Fruit fly (Drosophila melanogaster) whole organism, wandering third instar larva: ENCODE results near the gene CG6179.
A peak's percentile ranks its signal among the peaks of the same experiment; 100 is the strongest.

Experiments
- Abd-B ChIP-seq: fragments of >200 bp; optimal IDR thresholded peaks from 2 replicates; lab custom pipeline; 2017; ENCODE audit warnings: missing biosample characterization, missing genetic modification characterization
- CG32264 ChIP-seq: fragments of 200-800 bp; sonication (Bioruptor generic); optimal IDR thresholded peaks from 2 replicates; lab custom pipeline; 2016; ENCODE audit warnings: missing biosample characterization, missing genetic modification characterization
- CG9705 ChIP-seq: fragments of 200-800 bp; sonication (Bioruptor generic); optimal IDR thresholded peaks from 2 replicates; lab custom pipeline; 2018; ENCODE audit warnings: missing biosample characterization, mild to moderate bottlenecking, missing genetic modification characterization
- CrebA ChIP-seq: fragments of 200-800 bp; sonication (Bioruptor generic); optimal IDR thresholded peaks from 2 replicates; lab custom pipeline; 2016; ENCODE audit warnings: missing biosample characterization, mild to moderate bottlenecking, missing genetic modification characterization, borderline replicate concordance
- Dfd ChIP-seq: fragments of >200 bp; optimal IDR thresholded peaks from 2 replicates; lab custom pipeline; 2017; ENCODE audit warnings: missing biosample characterization, missing genetic modification characterization
- Dif ChIP-seq: fragments of 200-275, 200-300 bp; sonication (Bioruptor generic); optimal IDR thresholded peaks from 2 replicates; lab custom pipeline; 2018; ENCODE audit warnings: missing biosample characterization, missing genetic modification characterization; ENCODE audit not compliant: partially characterized antibody
- GATAd ChIP-seq: sonication (Bioruptor generic); optimal IDR thresholded peaks from 2 replicates; lab custom pipeline; 2016; ENCODE audit warnings: missing biosample characterization, missing genetic modification characterization
- HLH106 ChIP-seq: fragments of 200-800 bp; optimal IDR thresholded peaks from 3 replicates; lab custom pipeline; 2019; ENCODE audit warnings: missing biosample characterization, mild to moderate bottlenecking, missing genetic modification characterization, moderate library complexity
- Hnf4 ChIP-seq: fragments of 200-800 bp; sonication (Bioruptor generic); optimal IDR thresholded peaks from 2 replicates; lab custom pipeline; 2016; ENCODE audit warnings: missing biosample characterization, mild to moderate bottlenecking, missing genetic modification characterization
- Hr78 ChIP-seq: fragments of >200 bp; optimal IDR thresholded peaks from 2 replicates; lab custom pipeline; 2017; ENCODE audit warnings: missing biosample characterization, missing genetic modification characterization
- Hr83 ChIP-seq: fragments of 200-300 bp; sonication (Bioruptor generic); optimal IDR thresholded peaks from 2 replicates; lab custom pipeline; 2016; ENCODE audit warnings: missing biosample characterization, mild to moderate bottlenecking, missing genetic modification characterization, moderate library complexity; ENCODE audit not compliant: poor library complexity, severe bottlenecking
- Jra ChIP-seq: sonication (Bioruptor generic); optimal IDR thresholded peaks from 2 replicates; lab custom pipeline; 2016; ENCODE audit warnings: missing biosample characterization, missing genetic modification characterization
- Mio ChIP-seq: sonication (Bioruptor generic); optimal IDR thresholded peaks from 2 replicates; lab custom pipeline; 2016; ENCODE audit warnings: missing biosample characterization, missing genetic modification characterization
- Myc ChIP-seq: fragments of >200 bp; optimal IDR thresholded peaks from 2 replicates; lab custom pipeline; 2017
- N ChIP-seq: fragments of >200 bp; optimal IDR thresholded peaks from 2 replicates; lab custom pipeline; 2018; ENCODE audit warnings: missing biosample characterization, missing external identifiers, missing genetic modification characterization
- OdsH ChIP-seq: fragments of 200-800 bp; sonication (Bioruptor generic); optimal IDR thresholded peaks from 2 replicates; lab custom pipeline; 2016; ENCODE audit warnings: missing biosample characterization, mild to moderate bottlenecking, missing genetic modification characterization
- Rel ChIP-seq, 2 experiments: fragments of 200-800 bp; sonication (Bioruptor generic) in 1 of 2; optimal IDR thresholded peaks; 2 replicates in 1 of 2; 3 replicates in 1 of 2; lab custom pipeline; 2016 to 2019; ENCODE audit warnings: mild to moderate bottlenecking in 2 of 2, missing biosample characterization in 2 of 2, missing genetic modification characterization in 2 of 2, moderate library complexity in 1 of 2
- Sp1 ChIP-seq: fragments of 200-800 bp; sonication (Bioruptor generic); optimal IDR thresholded peaks from 3 replicates; lab custom pipeline; 2019; ENCODE audit warnings: missing biosample characterization, mild to moderate bottlenecking, missing genetic modification characterization, moderate library complexity
- Vsx2 ChIP-seq: fragments of 200-300, 225-300 bp; sonication (Bioruptor generic); optimal IDR thresholded peaks from 2 replicates; lab custom pipeline; 2018; ENCODE audit warnings: missing biosample characterization, missing genetic modification characterization; ENCODE audit not compliant: partially characterized antibody
- br ChIP-seq: fragments of 200-800 bp; sonication (Bioruptor generic); optimal IDR thresholded peaks from 2 replicates; lab custom pipeline; 2016; ENCODE audit warnings: missing biosample characterization, missing genetic modification characterization
- brk ChIP-seq: fragments of 200-800 bp; sonication (Bioruptor generic); optimal IDR thresholded peaks from 2 replicates; lab custom pipeline; 2016; ENCODE audit warnings: missing biosample characterization, mild to moderate bottlenecking, missing genetic modification characterization
- dl ChIP-seq, 2 experiments: fragments of 175-275, 200-275 bp in 1 of 2; fragments of 200-275 bp in 1 of 2; sonication (Bioruptor generic); optimal IDR thresholded peaks; lab custom pipeline; 2018; ENCODE audit warnings: mild to moderate bottlenecking in 2 of 2, missing biosample characterization in 2 of 2, missing genetic modification characterization in 2 of 2, moderate library complexity in 2 of 2; ENCODE audit not compliant: partially characterized antibody in 2 of 2, insufficient read depth in 1 of 2
- dmrt93B ChIP-seq: fragments of 200-800 bp; sonication (Bioruptor generic); optimal IDR thresholded peaks from 2 replicates; lab custom pipeline; 2018; ENCODE audit warnings: missing biosample characterization, mild to moderate bottlenecking, missing genetic modification characterization
- dsf ChIP-seq: sonication (Bioruptor generic); optimal IDR thresholded peaks from 2 replicates; lab custom pipeline; 2016; ENCODE audit warnings: missing biosample characterization, missing genetic modification characterization, borderline replicate concordance
- ey ChIP-seq: fragments of 200-800 bp; sonication (Bioruptor generic); optimal IDR thresholded peaks from 2 replicates; lab custom pipeline; 2016; ENCODE audit warnings: missing biosample characterization, missing genetic modification characterization
- foxo ChIP-seq, 2 experiments: fragments of 200-800 bp; sonication (Bioruptor generic); optimal IDR thresholded peaks; 2 replicates in 1 of 2; 3 replicates in 1 of 2; lab custom pipeline; 2016 to 2017; ENCODE audit warnings: missing biosample characterization in 2 of 2, missing genetic modification characterization in 2 of 2
- fru ChIP-seq: fragments of 200-800 bp; sonication (Bioruptor generic); optimal IDR thresholded peaks from 3 replicates; lab custom pipeline; 2016; ENCODE audit warnings: missing biosample characterization, mild to moderate bottlenecking, missing genetic modification characterization
- h ChIP-seq: fragments of 200-800 bp; sonication (Bioruptor generic); optimal IDR thresholded peaks from 3 replicates; lab custom pipeline; 2016; ENCODE audit warnings: missing biosample characterization, mild to moderate bottlenecking, missing genetic modification characterization
- jim ChIP-seq: fragments of 175-275, 200-325 bp; sonication (Bioruptor generic); optimal IDR thresholded peaks from 2 replicates; lab custom pipeline; 2016; ENCODE audit warnings: missing biosample characterization, mild to moderate bottlenecking, missing genetic modification characterization
- lola ChIP-seq: fragments of >200 bp; optimal IDR thresholded peaks from 2 replicates; lab custom pipeline; 2017; ENCODE audit warnings: missing biosample characterization, missing genetic modification characterization
- pan ChIP-seq: fragments of >200 bp; optimal IDR thresholded peaks from 2 replicates; lab custom pipeline; 2017
- psq ChIP-seq: fragments of 200-800 bp; sonication (Bioruptor generic); optimal IDR thresholded peaks from 3 replicates; lab custom pipeline; 2017; ENCODE audit warnings: missing biosample characterization, mild to moderate bottlenecking, missing genetic modification characterization, moderate library complexity
- rgr ChIP-seq: fragments of 200-800 bp; sonication (Bioruptor generic); optimal IDR thresholded peaks from 3 replicates; lab custom pipeline; 2016; ENCODE audit warnings: missing biosample characterization, mild to moderate bottlenecking, missing genetic modification characterization
- sage ChIP-seq: fragments of 200-800 bp; sonication (Bioruptor generic); optimal IDR thresholded peaks from 2 replicates; lab custom pipeline; 2016; ENCODE audit warnings: missing biosample characterization, mild to moderate bottlenecking, missing genetic modification characterization
- sv ChIP-seq: fragments of 200-800 bp; sonication (Bioruptor generic); optimal IDR thresholded peaks from 3 replicates; lab custom pipeline; 2016; ENCODE audit warnings: missing biosample characterization, missing genetic modification characterization
- tai ChIP-seq: sonication (Bioruptor generic); optimal IDR thresholded peaks from 2 replicates; lab custom pipeline; 2016; ENCODE audit warnings: missing biosample characterization, missing genetic modification characterization
- usp ChIP-seq: fragments of >200 bp; optimal IDR thresholded peaks from 2 replicates; lab custom pipeline; 2017; ENCODE audit warnings: missing biosample characterization, missing genetic modification characterization
- woc ChIP-seq: sonication (Bioruptor generic); optimal IDR thresholded peaks from 2 replicates; lab custom pipeline; 2016; ENCODE audit warnings: missing biosample characterization, mild to moderate bottlenecking, missing genetic modification characterization

CG6179 gene

DNA sequence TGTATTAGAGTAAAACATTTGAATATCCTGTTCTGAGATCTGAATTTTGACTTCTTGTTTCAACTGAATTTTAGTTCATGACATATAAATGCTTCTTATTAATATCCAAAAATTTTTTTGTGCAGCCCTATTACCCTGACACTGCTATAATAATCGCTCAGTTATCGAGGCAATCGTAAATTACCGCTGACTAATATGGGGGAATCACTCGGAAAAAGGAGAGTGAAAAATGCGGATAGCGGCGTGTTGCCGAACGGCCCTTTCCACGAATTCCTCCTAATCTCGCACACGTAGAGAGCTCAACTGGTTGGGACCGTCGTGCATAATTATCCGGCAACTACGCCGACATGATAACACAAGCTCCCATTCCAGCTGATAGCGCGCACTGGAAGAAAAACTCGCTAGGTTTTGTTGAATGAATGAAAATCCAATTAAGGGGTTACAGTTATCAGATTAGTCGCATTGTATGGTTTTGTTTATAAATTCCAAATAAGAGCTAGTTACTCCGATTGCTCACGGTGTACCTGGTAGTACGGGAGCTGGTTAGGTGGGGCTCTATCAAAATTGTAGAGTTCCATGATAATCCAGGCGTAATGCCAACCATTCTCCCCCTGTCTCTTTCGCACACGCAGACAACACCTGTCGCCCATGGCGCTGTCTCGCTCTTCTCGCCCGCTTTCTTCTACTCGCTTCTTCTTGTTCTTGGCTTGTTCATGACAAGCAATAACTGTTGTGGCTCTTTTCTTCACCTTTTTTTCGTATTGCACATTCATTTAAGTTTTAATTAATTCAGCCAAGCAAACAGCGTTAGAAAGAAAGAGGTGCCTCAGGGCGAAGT lies 11.9 kb upstream of the CG6179 start:
- TF ChIP-seq lola (GFP tag; lab: Kevin White, UChicago) (no peak), ey (peak; percentile 84), pan (no peak), Jra (GFP tag; lab: Kevin White, UChicago) (no peak), Hnf4 (GFP tag; lab: Kevin White, UChicago) (peak; percentile 73), GATAd (GFP tag; lab: Kevin White, UChicago) (no peak), N (GFP tag; lab: Kevin White, UChicago) (no peak), OdsH (peak; percentile 78), Dif (GFP tag; lab: Kevin White, UChicago) (no peak), dmrt93B (GFP tag; lab: Kevin White, UChicago) (no peak), fru (peak; percentile 72), jim (GFP tag; lab: Kevin White, UChicago) (no peak), CrebA (peak; percentile 16), Abd-B (no peak), Rel (GFP tag; optimal IDR thresholded peaks at IDR 0.05; lab: Kevin White, UChicago) (peak; percentile 21), Rel (tag; optimal IDR thresholded peaks at IDR 0.05; lab: Kevin White, UChicago) (peak; percentile 96), HLH106 (tag; lab: Kevin White, UChicago) (peak; percentile 57), Hr78 (no peak), Dfd (GFP tag; lab: Kevin White, UChicago) (no peak), woc (GFP tag; lab: Kevin White, UChicago) (peak; percentile 44), tai (GFP tag; lab: Kevin White, UChicago) (no peak), CG9705 (GFP tag; lab: Kevin White, UChicago) (no peak), CG32264 (GFP tag; lab: Kevin White, UChicago) (peak; percentile 28), brk (peak; percentile 44), foxo (GFP tag; optimal IDR thresholded peaks at IDR 0.05; lab: Kevin White, UChicago) (peak in 1 of 2 experiments; percentile 76), dsf (GFP tag; lab: Kevin White, UChicago) (no peak), Sp1 (peak; percentile 62), h (peak; percentile 88), sv (GFP tag; lab: Kevin White, UChicago) (peak; percentile 25), Hr83 (GFP tag; lab: Kevin White, UChicago) (no peak), dl (GFP tag; optimal IDR thresholded peaks at IDR 0.05; lab: Kevin White, UChicago; ENCODE audit: insufficient read depth in 1 of 2, partially characterized antibody in 2 of 2) (no peak), psq (GFP tag; lab: Kevin White, UChicago) (peak; percentile 66), Mio (GFP tag; lab: Kevin White, UChicago) (peak; percentile 5), usp (GFP tag; lab: Kevin White, UChicago) (no peak), rgr (GFP tag; lab: Kevin White, UChicago) (peak; percentile 81), Vsx2 (GFP tag; lab: Kevin White, UChicago) (no peak), sage (GFP tag; lab: Kevin White, UChicago) (no peak), br (peak; percentile 82), Myc (lab: Kevin White, UChicago) (no peak)

dm6 chrX:18368644-18368998 lies 11.3 kb upstream of the CG6179 start:
- TF ChIP-seq Rel (GFP tag; optimal IDR thresholded peaks at IDR 0.05; lab: Kevin White, UChicago): no peak
- peak; percentile 18 for TF ChIP-seq Rel (tag; optimal IDR thresholded peaks at IDR 0.05; lab: Kevin White, UChicago)
- no peak for TF ChIP-seq dmrt93B (GFP tag; lab: Kevin White, UChicago)
